Fruit fly (Drosophila melanogaster) whole organism, prepupa: ENCODE measurements around the gene CG9107.

Experiments
- Blimp-1 ChIP-seq: fragments of 200-800 bp; sonication (Bioruptor generic); optimal IDR thresholded peaks from 3 replicates; lab custom pipeline; 2017; ENCODE audit warnings: missing biosample characterization, missing genetic modification characterization, mild to moderate bottlenecking, moderate library complexity, missing genetic modification reagents
- CG11294 ChIP-seq: fragments of 200-800 bp; sonication (Bioruptor generic); IDR thresholded peaks from 2 replicates; pipeline ENCODE4 v1.3.6; 2022; ENCODE audit warnings: missing biosample characterization, missing genetic modification characterization
- CG15336 ChIP-seq: fragments of 200-800 bp; sonication (Bioruptor generic); IDR thresholded peaks from 2 replicates; pipeline ENCODE4 v1.3.6; 2022; ENCODE audit warnings: missing biosample characterization, missing genetic modification characterization
- CG16779 ChIP-seq: fragments of 200-800 bp; sonication (Bioruptor generic); optimal IDR thresholded peaks from 3 replicates; lab custom pipeline; 2017; ENCODE audit warnings: missing biosample characterization, mild to moderate bottlenecking, missing genetic modification characterization
- CG3032 ChIP-seq: fragments of 200-800 bp; optimal IDR thresholded peaks from 2 replicates; lab custom pipeline; 2019; ENCODE audit warnings: missing biosample characterization, mild to moderate bottlenecking, missing genetic modification characterization, moderate library complexity
- CG34406 ChIP-seq: fragments of 200-800 bp; sonication (Bioruptor generic); optimal IDR thresholded peaks from 3 replicates; lab custom pipeline; 2016; ENCODE audit warnings: missing biosample characterization, missing genetic modification characterization
- CG3919 ChIP-seq: fragments of 200-800 bp; sonication (Bioruptor generic); optimal IDR thresholded peaks from 3 replicates; lab custom pipeline; 2016; ENCODE audit warnings: missing biosample characterization, missing genetic modification characterization
- CG4318 ChIP-seq: fragments of 200-800 bp; sonication (Bioruptor generic); optimal IDR thresholded peaks from 3 replicates; lab custom pipeline; 2017; ENCODE audit warnings: missing biosample characterization, mild to moderate bottlenecking, missing genetic modification characterization
- CG6792 ChIP-seq: fragments of 200-800 bp; sonication (Bioruptor generic); optimal IDR thresholded peaks from 3 replicates; lab custom pipeline; 2016; ENCODE audit warnings: missing biosample characterization, missing genetic modification characterization
- CG6808 ChIP-seq: fragments of 200-800 bp; sonication (Bioruptor generic); optimal IDR thresholded peaks from 3 replicates; lab custom pipeline; 2017; ENCODE audit warnings: missing biosample characterization, missing genetic modification characterization, mild to moderate bottlenecking, moderate library complexity, missing genetic modification reagents
- CG6854 ChIP-seq: fragments of 200-800 bp; sonication (Bioruptor generic); optimal IDR thresholded peaks from 2 replicates; lab custom pipeline; 2017; ENCODE audit warnings: missing biosample characterization, mild to moderate bottlenecking, missing genetic modification characterization
- CG7368 ChIP-seq: fragments of 200-800 bp; sonication (Bioruptor generic); optimal IDR thresholded peaks from 3 replicates; lab custom pipeline; 2016; ENCODE audit warnings: missing biosample characterization, missing genetic modification characterization
- CG8119 ChIP-seq: fragments of 200-800 bp; sonication (Bioruptor generic); IDR thresholded peaks from 3 replicates; pipeline ENCODE4 v1.3.6; 2022; ENCODE audit warnings: missing biosample characterization, missing genetic modification characterization
- CG8319 ChIP-seq: fragments of 200-800 bp; sonication (Bioruptor generic); optimal IDR thresholded peaks from 3 replicates; lab custom pipeline; 2016; ENCODE audit warnings: missing biosample characterization, missing genetic modification characterization
- CG8632 ChIP-seq: fragments of 200-800 bp; sonication (Bioruptor generic); optimal IDR thresholded peaks from 3 replicates; lab custom pipeline; 2016; ENCODE audit warnings: missing biosample characterization, missing genetic modification characterization
- CG9139 ChIP-seq: fragments of 200-800 bp; sonication (Bioruptor generic); optimal IDR thresholded peaks from 3 replicates; lab custom pipeline; 2017; ENCODE audit warnings: missing biosample characterization, mild to moderate bottlenecking, missing genetic modification characterization
- Ets21C ChIP-seq: fragments of 200-800 bp; sonication (Bioruptor generic); optimal IDR thresholded peaks from 3 replicates; lab custom pipeline; 2016; ENCODE audit warnings: missing biosample characterization, missing genetic modification characterization
- Gug ChIP-seq: fragments of 200-800 bp; sonication (Bioruptor generic); IDR thresholded peaks from 2 replicates; pipeline ENCODE4 v1.3.6; 2022; ENCODE audit warnings: missing biosample characterization, missing genetic modification characterization
- Hr38 ChIP-seq: sonication (Bioruptor generic); optimal IDR thresholded peaks from 2 replicates; lab custom pipeline; 2016; ENCODE audit warnings: missing biosample characterization, missing genetic modification characterization
- Hr4 ChIP-seq: fragments of 200-800 bp; sonication (Bioruptor generic); optimal IDR thresholded peaks from 3 replicates; lab custom pipeline; 2016; ENCODE audit warnings: missing biosample characterization, missing genetic modification characterization
- Met ChIP-seq: fragments of 200-800 bp; sonication (Bioruptor generic); optimal IDR thresholded peaks from 3 replicates; lab custom pipeline; 2016; ENCODE audit warnings: missing biosample characterization, missing genetic modification characterization
- OdsH ChIP-seq: fragments of 200-800 bp; sonication (Bioruptor generic); optimal IDR thresholded peaks from 3 replicates; lab custom pipeline; 2016; ENCODE audit warnings: missing biosample characterization, missing genetic modification characterization
- Smox ChIP-seq: fragments of 200-800 bp; sonication (Bioruptor generic); optimal IDR thresholded peaks from 3 replicates; lab custom pipeline; 2016; ENCODE audit warnings: missing biosample characterization, missing genetic modification characterization
- Sox102F ChIP-seq: fragments of 200-800 bp; sonication (Bioruptor generic); optimal IDR thresholded peaks from 2 replicates; lab custom pipeline; 2016; ENCODE audit warnings: missing biosample characterization, mild to moderate bottlenecking, missing genetic modification characterization
- Sox14 ChIP-seq: fragments of 200-800 bp; sonication (Bioruptor generic); optimal IDR thresholded peaks from 3 replicates; lab custom pipeline; 2016; ENCODE audit warnings: missing biosample characterization, missing genetic modification characterization
- Sox15 ChIP-seq: fragments of 200-800 bp; sonication (Bioruptor generic); optimal IDR thresholded peaks from 3 replicates; lab custom pipeline; 2016; ENCODE audit warnings: missing biosample characterization, missing genetic modification characterization
- achi ChIP-seq: fragments of 200-800 bp; sonication (Bioruptor generic); optimal IDR thresholded peaks from 3 replicates; lab custom pipeline; 2016; ENCODE audit warnings: missing biosample characterization, missing genetic modification characterization
- acj6 ChIP-seq: fragments of 200-800 bp; sonication (Bioruptor generic); optimal IDR thresholded peaks from 3 replicates; lab custom pipeline; 2016; ENCODE audit warnings: missing biosample characterization, missing genetic modification characterization
- cyc ChIP-seq: fragments of 200-800 bp; sonication (Bioruptor generic); optimal IDR thresholded peaks from 3 replicates; lab custom pipeline; 2016; ENCODE audit warnings: missing biosample characterization, missing genetic modification characterization
- dac ChIP-seq: fragments of 200-800 bp; sonication (Bioruptor generic); optimal IDR thresholded peaks from 2 replicates; lab custom pipeline; 2017; ENCODE audit warnings: missing biosample characterization, mild to moderate bottlenecking, missing genetic modification characterization
- eg ChIP-seq: fragments of 200-800 bp; sonication (Bioruptor generic); IDR thresholded peaks from 3 replicates; pipeline ENCODE4 v1.3.6; 2022; ENCODE audit warnings: missing biosample characterization, missing genetic modification characterization
- esn ChIP-seq: fragments of 200-800 bp; sonication (Bioruptor generic); optimal IDR thresholded peaks from 2 replicates; lab custom pipeline; 2016; ENCODE audit warnings: missing biosample characterization, mild to moderate bottlenecking, missing genetic modification characterization, moderate library complexity
- fd59A ChIP-seq: fragments of 200-800 bp; sonication (Bioruptor generic); optimal IDR thresholded peaks from 2 replicates; lab custom pipeline; 2017; ENCODE audit warnings: missing biosample characterization, mild to moderate bottlenecking, missing genetic modification characterization, missing genetic modification reagents
- fd85E ChIP-seq: fragments of 200-800 bp; sonication (Bioruptor generic); optimal IDR thresholded peaks from 3 replicates; lab custom pipeline; 2016; ENCODE audit warnings: missing biosample characterization, missing genetic modification characterization
- fkh ChIP-seq: fragments of 200-800 bp; sonication (Bioruptor generic); optimal IDR thresholded peaks from 3 replicates; lab custom pipeline; 2017; ENCODE audit warnings: missing biosample characterization, mild to moderate bottlenecking, missing genetic modification characterization, moderate library complexity
- lz ChIP-seq: fragments of 200-800 bp; sonication (Bioruptor generic); optimal IDR thresholded peaks from 3 replicates; lab custom pipeline; 2016; ENCODE audit warnings: missing biosample characterization, missing genetic modification characterization
- net ChIP-seq: fragments of 200-800 bp; sonication (Bioruptor generic); optimal IDR thresholded peaks from 3 replicates; lab custom pipeline; 2016; ENCODE audit warnings: missing biosample characterization, missing genetic modification characterization
- pdm3 ChIP-seq: fragments of 200-800 bp; sonication (Bioruptor generic); optimal IDR thresholded peaks from 3 replicates; lab custom pipeline; 2016; ENCODE audit warnings: missing biosample characterization, missing genetic modification characterization
- salr ChIP-seq, 2 experiments: fragments of 200-800 bp; sonication (Bioruptor generic); optimal IDR thresholded peaks; 3 replicates each; lab custom pipeline; 2016 to 2018; ENCODE audit warnings: missing biosample characterization in 2 of 2, missing genetic modification characterization in 2 of 2, mild to moderate bottlenecking in 1 of 2
- ss ChIP-seq, 2 experiments: fragments of 200-800 bp; sonication (Bioruptor generic); optimal IDR thresholded peaks; 2 replicates in 1 of 2; 3 replicates in 1 of 2; lab custom pipeline; 2017 to 2018; ENCODE audit warnings: mild to moderate bottlenecking in 2 of 2, missing biosample characterization in 2 of 2, missing genetic modification characterization in 2 of 2, moderate library complexity in 1 of 2
- svp ChIP-seq: fragments of 200-800 bp; sonication (Bioruptor generic); peaks from one replicate; lab custom pipeline; 2016; ENCODE audit warnings: missing biosample characterization, missing genetic modification characterization
- topi ChIP-seq: fragments of 200-800 bp; sonication (Bioruptor generic); optimal IDR thresholded peaks from 3 replicates; lab custom pipeline; 2016; ENCODE audit warnings: missing biosample characterization, missing genetic modification characterization

Gene CG9107

dm6 chr2L:6024345-6024907 is at the start of gene CG9107:
Gene CG9107 (minus strand): TSS chr2L:6024539.
- no peak for TF ChIP-seq Met
- no peak for TF ChIP-seq Smox (GFP tag; lab: Kevin White, UChicago)
- TF ChIP-seq CG15336, result no peak
- TF ChIP-seq Gug (GFP tag; lab: Robert Waterston, UW), result no peak
- TF ChIP-seq CG6808, result peak; percentile 100
- no peak for TF ChIP-seq eg (GFP tag; lab: Robert Waterston, UW)
- TF ChIP-seq fkh (GFP tag; lab: Kevin White, UChicago), result peak; percentile 78

- TF ChIP-seq lz, result no peak
- no peak for TF ChIP-seq Met
- TF ChIP-seq CG6792 (GFP tag; lab: Kevin White, UChicago), result no peak
- TF ChIP-seq salr (GFP tag; optimal IDR thresholded peaks at IDR 0.05; lab: Kevin White, UChicago), result no peak
- TF ChIP-seq CG11294 (GFP tag; lab: Robert Waterston, UW), result no peak
- TF ChIP-seq CG3919 (GFP tag; lab: Kevin White, UChicago), result no peak
- no peak for TF ChIP-seq Blimp-1 (GFP tag; lab: Kevin White, UChicago)
- TF ChIP-seq Smox (GFP tag; lab: Kevin White, UChicago), result no peak
- TF ChIP-seq Hr38 (GFP tag; lab: Kevin White, UChicago), result no peak
- TF ChIP-seq CG8319 (GFP tag; lab: Kevin White, UChicago), result no peak
- TF ChIP-seq OdsH (GFP tag; lab: Kevin White, UChicago), result no peak
- TF ChIP-seq Hr4 (GFP tag; lab: Kevin White, UChicago), result no peak
- no peak for TF ChIP-seq eg (GFP tag; lab: Robert Waterston, UW)
- no peak for TF ChIP-seq Sox15 (GFP tag; lab: Kevin White, UChicago)
- no peak for TF ChIP-seq CG34406 (GFP tag; lab: Kevin White, UChicago)
- TF ChIP-seq CG8119 (GFP tag; lab: Robert Waterston, UW), result no peak
- no peak for TF ChIP-seq CG8632
- TF ChIP-seq fkh (GFP tag; lab: Kevin White, UChicago), result no peak
Measured at dm6 chr2L:6073894-6074293, 49.6 kb upstream of the CG9107 start.

- TF ChIP-seq salr (GFP tag; optimal IDR thresholded peaks at IDR 0.05; lab: Kevin White, UChicago), result no peak
- TF ChIP-seq CG15336, result no peak
- no peak for TF ChIP-seq CG8119 (GFP tag; lab: Robert Waterston, UW)
Measured at dm6 chr2L:6072124-6072523, 47.8 kb upstream of the CG9107 start.

dm6 chr2L:6070656-6071231 is 46.4 kb upstream of the CG9107 start, which contains the start of the genes CG9154 and Kr-h2:
Gene CG9154 (minus strand): TSS chr2L:6070686.
Gene Kr-h2 (plus strand): TSS chr2L:6070990.
- TF ChIP-seq fkh (GFP tag; lab: Kevin White, UChicago) (peak; percentile 48), fd85E (no peak), topi (GFP tag; lab: Kevin White, UChicago) (peak; percentile 53), CG6854 (peak; percentile 21), OdsH (GFP tag; lab: Kevin White, UChicago) (no peak), achi (GFP tag; lab: Kevin White, UChicago) (peak; percentile 44), esn (GFP tag; lab: Kevin White, UChicago) (peak; percentile 68), net (GFP tag; lab: Kevin White, UChicago) (no peak), CG8319 (GFP tag; lab: Kevin White, UChicago) (no peak), CG7368 (GFP tag; lab: Kevin White, UChicago) (peak; percentile 29), pdm3 (GFP tag; lab: Kevin White, UChicago) (no peak), Sox102F (GFP tag; lab: Kevin White, UChicago) (no peak), fd59A (GFP tag; lab: Kevin White, UChicago) (no peak), Ets21C (GFP tag; lab: Kevin White, UChicago) (no peak), Sox15 (GFP tag; lab: Kevin White, UChicago) (no peak), Hr38 (GFP tag; lab: Kevin White, UChicago) (no peak), svp (peak; percentile 80), CG11294 (GFP tag; lab: Robert Waterston, UW) (0 out of 2 replicates have a peak, but pooled peaks have one; percentile 34), Smox (GFP tag; lab: Kevin White, UChicago) (no peak), ss (GFP tag; optimal IDR thresholded peaks at IDR 0.05; lab: Kevin White, UChicago) (no peak), salr (GFP tag; optimal IDR thresholded peaks at IDR 0.05; lab: Kevin White, UChicago) (no peak), Met (peak; percentile 56), CG15336 (no peak; the same call in 1 of the 2 replicates), lz (peak; percentile 48), Sox14 (GFP tag; lab: Kevin White, UChicago) (peak; percentile 57), CG16779 (tag; lab: Kevin White, UChicago) (no peak), CG4318 (GFP tag; lab: Kevin White, UChicago) (no peak), CG3032 (tag; lab: Kevin White, UChicago) (peak; percentile 34), dac (GFP tag; lab: Kevin White, UChicago) (no peak), CG9139 (GFP tag; lab: Kevin White, UChicago) (no peak), cyc (GFP tag; lab: Kevin White, UChicago) (peak; percentile 39), Blimp-1 (GFP tag; lab: Kevin White, UChicago) (peak; percentile 27), acj6 (GFP tag; lab: Kevin White, UChicago) (no peak), CG8119 (GFP tag; lab: Robert Waterston, UW) (peak; percentile 64), CG34406 (GFP tag; lab: Kevin White, UChicago) (peak; percentile 45)
